Fruit fly (Drosophila melanogaster) whole organism, pupa: ENCODE measurements around the gene barr.

Source experiments
- CG10348 ChIP-seq: fragments of 200-800 bp; sonication (Bioruptor generic); IDR thresholded peaks from 2 replicates; pipeline ENCODE4 v1.3.6; 2022; ENCODE audit warnings: missing biosample characterization, missing genetic modification characterization
- CG12605 ChIP-seq: fragments of 200-800 bp; sonication (Bioruptor generic); IDR thresholded peaks from 2 replicates; pipeline ENCODE4 v1.3.6; 2022; ENCODE audit warnings: missing biosample characterization, missing genetic modification characterization
- CG13204 ChIP-seq: fragments of 200-800 bp; sonication (Bioruptor generic); optimal IDR thresholded peaks from 2 replicates; lab custom pipeline; 2018; ENCODE audit warnings: missing biosample characterization, mild to moderate bottlenecking, missing genetic modification characterization, moderate library complexity
- CG14655 ChIP-seq: fragments of 200-800 bp; sonication (Bioruptor generic); optimal IDR thresholded peaks from 3 replicates; lab custom pipeline; 2017; ENCODE audit warnings: mild to moderate bottlenecking, missing biosample characterization, missing genetic modification reagents, missing genetic modification characterization
- CG15710 ChIP-seq: fragments of 200-800 bp; sonication (Bioruptor generic); optimal IDR thresholded peaks from 2 replicates; lab custom pipeline; 2018; ENCODE audit warnings: missing biosample characterization, mild to moderate bottlenecking, missing genetic modification characterization, moderate library complexity
- CG17806 ChIP-seq: fragments of 200-800 bp; sonication (Bioruptor generic); optimal IDR thresholded peaks from 2 replicates; lab custom pipeline; 2018; ENCODE audit warnings: missing biosample characterization, mild to moderate bottlenecking, missing genetic modification characterization, moderate library complexity
- CG32121 ChIP-seq: fragments of 200-800 bp; sonication (Bioruptor generic); IDR thresholded peaks from 2 replicates; pipeline ENCODE4 v1.3.6; 2022; ENCODE audit warnings: missing biosample characterization, missing genetic modification characterization
- CG34367 ChIP-seq: fragments of 200-800 bp; sonication (Bioruptor generic); optimal IDR thresholded peaks from 2 replicates; lab custom pipeline; 2018; ENCODE audit warnings: missing biosample characterization, mild to moderate bottlenecking, missing genetic modification characterization
- CG4496 ChIP-seq: fragments of 200-800 bp; sonication (Bioruptor generic); IDR thresholded peaks from 3 replicates; pipeline ENCODE4 v1.3.6; 2022; ENCODE audit warnings: missing biosample characterization, missing genetic modification characterization
- CG8159 ChIP-seq: fragments of 200-800 bp; sonication (Bioruptor generic); optimal IDR thresholded peaks from 3 replicates; lab custom pipeline; 2018; ENCODE audit warnings: missing biosample characterization, mild to moderate bottlenecking, missing genetic modification characterization, moderate library complexity
- CG8301 ChIP-seq: fragments of 200-800 bp; sonication (Bioruptor generic); optimal IDR thresholded peaks from 2 replicates; lab custom pipeline; 2018; ENCODE audit warnings: missing biosample characterization, mild to moderate bottlenecking, missing genetic modification characterization
- CG9948 ChIP-seq: fragments of 200-800 bp; sonication (Bioruptor generic); optimal IDR thresholded peaks from 2 replicates; lab custom pipeline; 2018; ENCODE audit warnings: missing biosample characterization, mild to moderate bottlenecking, missing genetic modification characterization, moderate library complexity
- D1 ChIP-seq: fragments of 200-800 bp; sonication (Bioruptor generic); optimal IDR thresholded peaks from 2 replicates; lab custom pipeline; 2018; ENCODE audit warnings: missing biosample characterization, mild to moderate bottlenecking, missing genetic modification characterization, moderate library complexity
- EcR ChIP-seq: fragments of 200-800 bp; sonication (Bioruptor generic); optimal IDR thresholded peaks from 3 replicates; lab custom pipeline; 2019; ENCODE audit warnings: missing biosample characterization, missing genetic modification characterization, mild to moderate bottlenecking, moderate library complexity, missing genetic modification reagents
- Ets98B ChIP-seq: fragments of 200-800 bp; sonication (Bioruptor generic); IDR thresholded peaks from 2 replicates; pipeline ENCODE4 v1.3.6; 2022; ENCODE audit warnings: missing biosample characterization, missing genetic modification characterization
- Pif1A ChIP-seq: fragments of 200-800 bp; sonication (Bioruptor generic); optimal IDR thresholded peaks from 3 replicates; lab custom pipeline; 2016; ENCODE audit warnings: missing biosample characterization, missing genetic modification characterization
- Pif1B ChIP-seq: fragments of 200-800 bp; sonication (Bioruptor generic); optimal IDR thresholded peaks from 3 replicates; lab custom pipeline; 2016; ENCODE audit warnings: missing biosample characterization, missing genetic modification characterization
- Snoo ChIP-seq: fragments of 200-800 bp; sonication (Bioruptor generic); optimal IDR thresholded peaks from 3 replicates; lab custom pipeline; 2017; ENCODE audit warnings: missing biosample characterization, mild to moderate bottlenecking, missing genetic modification characterization, inconsistent platforms
- fd96Ca ChIP-seq: fragments of 200-800 bp; sonication (Bioruptor generic); IDR thresholded peaks from 3 replicates; pipeline ENCODE4 v1.3.6; 2022; ENCODE audit warnings: missing biosample characterization, missing genetic modification characterization
- gl ChIP-seq: fragments of 200-800 bp; sonication (Bioruptor generic); optimal IDR thresholded peaks from 2 replicates; lab custom pipeline; 2018; ENCODE audit warnings: missing biosample characterization, mild to moderate bottlenecking, missing genetic modification characterization
- rn ChIP-seq: fragments of 200-800 bp; sonication (Bioruptor generic); IDR thresholded peaks from 2 replicates; pipeline ENCODE4 v1.3.6; 2022; ENCODE audit warnings: missing biosample characterization, missing genetic modification characterization

Gene barr

dm6 chr2L:20027382-20027919, 33.7 kb downstream of the barr start, which contains the start of gene sNPF:
Gene sNPF, plus strand, starts transcription at chr2L:20027915.
- TF ChIP-seq CG8301 (tag; lab: Kevin White, UChicago): no peak
- peak; percentile 69 for TF ChIP-seq Pif1B
- TF ChIP-seq CG12605 (GFP tag; lab: Robert Waterston, UW): peak; percentile 50; the same call in 1 of the 2 replicates
- no peak for TF ChIP-seq fd96Ca (GFP tag; lab: Robert Waterston, UW)
- TF ChIP-seq D1 (tag; lab: Kevin White, UChicago): peak; percentile 32
- peak; percentile 20 for TF ChIP-seq gl (tag; lab: Kevin White, UChicago)
- TF ChIP-seq CG34367 (tag; lab: Kevin White, UChicago): peak; percentile 77
- TF ChIP-seq Ets98B (GFP tag; lab: Robert Waterston, UW): no peak
- TF ChIP-seq CG32121 (GFP tag; lab: Robert Waterston, UW): no peak
- TF ChIP-seq CG13204 (GFP tag; lab: Kevin White, UChicago): no peak
- TF ChIP-seq CG17806 (tag; lab: Kevin White, UChicago): no peak
- peak; percentile 57 for TF ChIP-seq Pif1A (GFP tag; lab: Kevin White, UChicago)
- peak; percentile 79 for TF ChIP-seq CG14655
- peak; percentile 49; the same call in 1 of the 2 replicates for TF ChIP-seq rn (GFP tag; lab: Robert Waterston, UW)
- peak; percentile 77 for TF ChIP-seq CG8159 (tag; lab: Kevin White, UChicago)
- no peak for TF ChIP-seq CG10348 (GFP tag; lab: Robert Waterston, UW)
- peak; percentile 36 for TF ChIP-seq Snoo (tag; lab: Kevin White, UChicago)
- TF ChIP-seq CG15710: peak; percentile 83

dm6 chr2L:20026351-20026849, 34.8 kb downstream of the barr start:
- TF ChIP-seq CG10348 (GFP tag; lab: Robert Waterston, UW): no peak
- TF ChIP-seq CG17806 (tag; lab: Kevin White, UChicago): no peak
- TF ChIP-seq D1 (tag; lab: Kevin White, UChicago): no peak
- no peak for TF ChIP-seq CG32121 (GFP tag; lab: Robert Waterston, UW)
- TF ChIP-seq Pif1B: no peak
- no peak for TF ChIP-seq Ets98B (GFP tag; lab: Robert Waterston, UW)

- no peak for TF ChIP-seq EcR (GFP tag; lab: Kevin White, UChicago)
- TF ChIP-seq Pif1B: no peak
- no peak for TF ChIP-seq Snoo (tag; lab: Kevin White, UChicago)
- TF ChIP-seq gl (tag; lab: Kevin White, UChicago): no peak
- no peak for TF ChIP-seq fd96Ca (GFP tag; lab: Robert Waterston, UW)
- no peak for TF ChIP-seq CG8301 (tag; lab: Kevin White, UChicago)
- TF ChIP-seq CG17806 (tag; lab: Kevin White, UChicago): no peak
- TF ChIP-seq CG32121 (GFP tag; lab: Robert Waterston, UW): no peak
Observed at dm6 chr2L:20025711-20026110, 35.5 kb downstream of the barr start, which contains the start of gene AANATL3. Gene AANATL3, minus strand, starts transcription at chr2L:20025811.

dm6 chr2L:20024333-20024732, 36.8 kb downstream of the barr start:
- TF ChIP-seq Snoo (tag; lab: Kevin White, UChicago) (no peak), CG8301 (tag; lab: Kevin White, UChicago) (no peak), Pif1B (no peak), D1 (tag; lab: Kevin White, UChicago) (no peak), gl (tag; lab: Kevin White, UChicago) (no peak), CG10348 (GFP tag; lab: Robert Waterston, UW) (no peak), rn (GFP tag; lab: Robert Waterston, UW) (no peak), CG14655 (no peak), CG12605 (GFP tag; lab: Robert Waterston, UW) (no peak), CG17806 (tag; lab: Kevin White, UChicago) (no peak), CG13204 (GFP tag; lab: Kevin White, UChicago) (no peak)

dm6 chr2L:20020091-20020490, 41.1 kb downstream of the barr start:
- TF ChIP-seq CG13204 (GFP tag; lab: Kevin White, UChicago) (peak; percentile 15), D1 (tag; lab: Kevin White, UChicago) (no peak)
- TF ChIP-seq, all 21 proteins: peak for 1

dm6 chr2L:20017055-20017454, 44.1 kb downstream of the barr start, which contains the start of gene CG43861:
Gene CG43861, minus strand, starts transcription at chr2L:20017282.
- no peak for TF ChIP-seq rn (GFP tag; lab: Robert Waterston, UW)
- no peak for TF ChIP-seq EcR (GFP tag; lab: Kevin White, UChicago)
- no peak for TF ChIP-seq CG10348 (GFP tag; lab: Robert Waterston, UW)
- no peak for TF ChIP-seq CG17806 (tag; lab: Kevin White, UChicago)
- peak; percentile 43 for TF ChIP-seq CG8301 (tag; lab: Kevin White, UChicago)
- TF ChIP-seq CG9948 (tag; lab: Kevin White, UChicago): peak; percentile 19
- no peak for TF ChIP-seq Pif1B
- TF ChIP-seq CG8159 (tag; lab: Kevin White, UChicago): peak; percentile 14
- peak; percentile 16; the same call in 1 of the 2 replicates for TF ChIP-seq Ets98B (GFP tag; lab: Robert Waterston, UW)
- peak; percentile 46 for TF ChIP-seq CG14655
- no peak; the same call in 2 of the 3 replicates for TF ChIP-seq fd96Ca (GFP tag; lab: Robert Waterston, UW)
- no peak for TF ChIP-seq CG15710
- no peak for TF ChIP-seq CG34367 (tag; lab: Kevin White, UChicago)
- TF ChIP-seq CG4496: 0 out of 3 replicates have a peak, but pooled peaks have one; percentile 37
- TF ChIP-seq gl (tag; lab: Kevin White, UChicago): no peak
- no peak; the same call in 1 of the 2 replicates for TF ChIP-seq CG32121 (GFP tag; lab: Robert Waterston, UW)
- TF ChIP-seq CG12605 (GFP tag; lab: Robert Waterston, UW): no peak
